Worm (Caenorhabditis elegans): ENCODE results near the gene C03B1.9.

C03B1.9 gene

DNA sequence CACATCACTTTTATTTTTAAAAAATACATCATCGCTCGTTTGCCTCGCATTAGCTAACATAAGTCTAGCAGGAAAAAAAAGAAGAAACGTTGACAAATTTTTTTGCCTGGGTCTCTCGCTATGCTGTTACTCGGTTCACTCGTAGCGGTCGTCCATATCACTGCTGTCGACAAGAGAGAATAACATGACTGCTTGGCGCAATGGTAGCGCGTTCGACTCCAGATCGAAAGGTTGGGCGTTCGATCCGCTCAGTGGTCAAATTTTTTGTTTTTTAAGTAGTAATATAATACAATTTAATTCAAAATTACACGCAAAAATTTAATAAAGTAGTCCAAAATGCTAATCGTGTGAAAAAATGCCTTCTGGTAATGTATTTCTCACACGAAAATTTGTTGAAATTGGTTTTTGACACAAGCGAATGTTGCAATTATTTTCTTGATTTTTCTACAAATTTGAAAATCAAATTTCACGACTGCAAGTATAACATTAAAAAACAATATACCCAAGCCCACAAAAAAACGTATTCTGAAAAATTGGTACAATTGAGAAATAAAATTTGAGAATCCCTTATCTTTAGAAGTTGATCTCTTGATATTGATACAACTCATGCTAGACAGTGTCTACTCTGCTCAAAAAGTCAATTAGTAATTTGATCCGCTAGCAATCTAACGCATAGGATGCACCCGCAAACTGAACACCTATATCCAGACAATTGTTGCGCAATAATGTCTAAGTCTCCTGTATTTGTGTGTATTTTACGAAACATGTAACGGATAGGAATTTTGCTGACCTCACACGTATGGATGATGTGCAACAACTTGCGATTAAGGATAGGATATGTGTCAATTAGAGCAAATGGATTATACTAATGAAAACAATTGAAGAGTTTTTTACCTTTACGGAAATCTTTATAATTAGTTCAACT, 24.5 kb upstream of the C03B1.9 start (continued):
- peak; percentile 77 for TF ChIP-seq nhr-47 (tag; optimal IDR thresholded peaks at IDR 0.05)
- no peak for TF ChIP-seq grh-1 (GFP tag; IDR thresholded peaks at IDR 0.05)
- peak; percentile 74 for TF ChIP-seq xbp-1 (tag; optimal IDR thresholded peaks at IDR 0.05)
- TF ChIP-seq swsn-7 (tag; optimal IDR thresholded peaks at IDR 0.05) = peak; percentile 66
- TF ChIP-seq snu-23 (GFP tag; optimal IDR thresholded peaks at IDR 0.05) = peak; percentile 75
- peak; percentile 63 for TF ChIP-seq lin-14 (GFP tag; optimal IDR thresholded peaks at IDR 0.05)
- peak in 1 of 3 experiments; percentile 1 for TF ChIP-seq dpl-1 (GFP tag; optimal IDR thresholded peaks at IDR 0.05)
- TF ChIP-seq lin-35 (GFP tag; optimal IDR thresholded peaks at IDR 0.05) = peak in 1 of 2 experiments; percentile 67
- peak; percentile 60 for TF ChIP-seq rnt-1 (tag; optimal IDR thresholded peaks at IDR 0.05)
- peak; percentile 41 for TF ChIP-seq nhr-77 (tag; optimal IDR thresholded peaks at IDR 0.05)
- peak; percentile 21 to 30 (median 25) for TF ChIP-seq ceh-82 (tag; optimal IDR thresholded peaks at IDR 0.05)
- peak; percentile 58 for TF ChIP-seq nhr-19 (GFP tag; conservative IDR thresholded peaks at IDR 0.05)
- TF ChIP-seq elt-3 (tag; optimal IDR thresholded peaks at IDR 0.05) = peak in 1 of 6 experiments; percentile 60
- TF ChIP-seq ets-5 (GFP tag; IDR thresholded peaks at IDR 0.05) = no peak
- peak; percentile 24 to 51 for TF ChIP-seq lsy-2 (tag; optimal IDR thresholded peaks at IDR 0.05)
- TF ChIP-seq fkh-8 (tag; optimal IDR thresholded peaks at IDR 0.05) = peak; percentile 29
- peak; percentile 41 for TF ChIP-seq unc-130 (tag; optimal IDR thresholded peaks at IDR 0.05)
- peak in 1 of 2 experiments; percentile 65 for TF ChIP-seq mdl-1 (tag; optimal IDR thresholded peaks at IDR 0.05)
- TF ChIP-seq efl-1 (optimal IDR thresholded peaks at IDR 0.05) = no peak
- TF ChIP-seq efl-1 (GFP tag; optimal IDR thresholded peaks at IDR 0.05 in 1 of 2) = peak; percentile 21 to 81
- no peak for TF ChIP-seq mef-2 (tag; optimal IDR thresholded peaks at IDR 0.05)
- TF ChIP-seq F16B12.6 (tag; optimal IDR thresholded peaks at IDR 0.05) = no peak

DNA sequence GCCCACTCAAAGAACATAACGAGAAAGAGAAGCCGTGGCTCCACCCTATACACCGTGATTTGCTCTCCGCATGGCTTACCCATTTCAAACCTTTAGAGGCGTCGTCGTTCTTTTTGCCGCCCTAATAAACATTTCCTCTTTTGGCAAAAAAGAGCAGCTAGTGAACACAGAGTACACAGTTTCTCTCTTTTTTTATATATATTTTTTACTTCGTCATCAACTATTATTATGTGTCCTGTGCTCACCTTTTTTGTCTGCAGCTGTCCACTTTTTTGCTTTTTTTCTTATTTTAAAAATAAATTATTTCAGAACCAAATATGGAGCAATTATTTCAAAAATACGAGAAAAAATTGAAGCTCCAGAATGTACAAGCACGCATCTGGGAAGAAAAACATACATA, 22.8 kb upstream of the C03B1.9 start, which contains the start of gene C03B1.2:
C03B1.2 (plus strand) TSS at position 301 of the 400 bp plus-strand sequence.
- TF ChIP-seq ceh-88 (GFP tag; IDR thresholded peaks at IDR 0.05) (no peak), tlp-1 (tag; optimal IDR thresholded peaks at IDR 0.05) (no peak), mdl-1 (tag; optimal IDR thresholded peaks at IDR 0.05) (no peak), efl-1 (optimal IDR thresholded peaks at IDR 0.05) (no peak), efl-1 (GFP tag; optimal IDR thresholded peaks at IDR 0.05 in 1 of 2) (no peak), nhr-237 (tag; optimal IDR thresholded peaks at IDR 0.05) (no peak), efl-3 (GFP tag; optimal IDR thresholded peaks at IDR 0.05) (no peak), grh-1 (GFP tag; IDR thresholded peaks at IDR 0.05) (no peak), ceh-63 (GFP tag; optimal IDR thresholded peaks at IDR 0.05) (no peak), sptf-1 (tag; optimal IDR thresholded peaks at IDR 0.05) (no peak), irx-1 (tag; optimal IDR thresholded peaks at IDR 0.05) (no peak), snu-23 (GFP tag; optimal IDR thresholded peaks at IDR 0.05) (no peak), lin-13 (GFP tag; optimal IDR thresholded peaks at IDR 0.05) (no peak), C04F5.9 (tag; optimal IDR thresholded peaks at IDR 0.05) (no peak), mef-2 (tag; optimal IDR thresholded peaks at IDR 0.05) (no peak), unc-130 (tag; optimal IDR thresholded peaks at IDR 0.05) (no peak), fos-1 (tag; optimal IDR thresholded peaks at IDR 0.05) (no peak), fkh-8 (tag; optimal IDR thresholded peaks at IDR 0.05) (no peak), zag-1 (tag; optimal IDR thresholded peaks at IDR 0.05) (no peak)

DNA sequence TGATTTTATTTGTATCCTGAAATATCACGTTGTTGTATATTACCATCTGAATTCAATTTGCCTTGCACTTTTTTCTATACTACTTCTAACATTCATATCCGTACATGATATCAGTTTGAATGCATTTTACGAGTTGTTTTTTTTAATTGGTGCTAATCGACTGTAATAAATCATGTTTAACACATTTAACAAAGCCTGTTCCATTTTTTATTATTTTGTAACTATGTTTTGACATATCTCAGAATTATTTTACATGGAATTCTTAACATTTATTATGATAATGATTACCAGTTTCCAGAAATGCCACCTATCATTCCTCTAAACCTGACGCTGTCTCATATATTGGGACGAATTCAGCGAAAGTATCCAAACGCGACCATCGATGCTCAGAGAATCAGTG, 18.8 kb upstream of the C03B1.9 start, which contains the start of gene C03B1.3:
C03B1.3 (plus strand) TSS at position 301 of the 400 bp plus-strand sequence.
- TF ChIP-seq nhr-11 (tag; optimal IDR thresholded peaks at IDR 0.05) (no peak), sptf-1 (tag; optimal IDR thresholded peaks at IDR 0.05) (no peak)

DNA sequence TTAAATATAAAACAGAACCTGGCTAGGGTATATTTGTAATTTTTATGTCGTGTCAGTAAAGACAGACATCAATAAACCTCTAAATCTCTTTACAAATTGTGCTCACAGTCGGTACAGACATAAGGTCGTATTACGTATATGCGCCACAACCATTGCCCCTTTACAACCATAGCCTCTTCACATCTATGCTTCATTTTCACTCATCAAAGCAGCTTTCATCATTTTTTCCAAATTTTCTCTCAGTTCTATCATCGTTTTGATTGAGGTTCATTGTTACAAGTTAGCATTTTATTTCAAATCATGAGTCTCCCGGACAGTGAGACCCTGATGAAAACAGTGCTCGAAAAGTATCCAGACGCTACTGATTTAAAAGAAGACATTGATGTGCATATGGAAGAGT, 17.3 kb upstream of the C03B1.9 start, which contains the start of gene C03B1.4:
C03B1.4 (plus strand) TSS at position 301 of the 400 bp plus-strand sequence.
- TF ChIP-seq nhr-90 (tag; optimal IDR thresholded peaks at IDR 0.05; ENCODE audit: poor library complexity) (no peak), nhr-11 (tag; optimal IDR thresholded peaks at IDR 0.05) (no peak), efl-1 (optimal IDR thresholded peaks at IDR 0.05) (no peak), efl-1 (GFP tag; optimal IDR thresholded peaks at IDR 0.05 in 1 of 2) (peak in 1 of 2 experiments; percentile 29), zip-4 (GFP tag; optimal IDR thresholded peaks at IDR 0.05) (no peak)
